Worm (Caenorhabditis elegans) whole organism, young adult: Measurements from ENCODE around the gene F23H11.5.

Source experiments
- C17E4.6 ChIP-seq: fragments of 200-800 bp; sonication (Bioruptor generic); IDR thresholded peaks from 2 replicates; pipeline ENCODE4 v1.3.6; 2022; ENCODE audit warnings: missing genetic modification reagents, missing genetic modification characterization, missing compliant biosample characterization
- F55B11.4 ChIP-seq: sonication (generic microtip); optimal IDR thresholded peaks from 2 replicates; lab custom pipeline; 2016; ENCODE audit warnings: missing compliant biosample characterization, missing genetic modification characterization, borderline replicate concordance; ENCODE audit not compliant: insufficient read depth
- K12H6.12 ChIP-seq: fragments of 200-800 bp; sonication (Bioruptor generic); optimal IDR thresholded peaks from 2 replicates; lab custom pipeline; 2018; ENCODE audit warnings: mild to moderate bottlenecking, missing genetic modification characterization, missing compliant biosample characterization
- Y53G8AR.9 ChIP-seq: fragments of 200-800 bp; sonication (Bioruptor generic); conservative IDR thresholded peaks from 2 replicates; pipeline ENCODE4 v1.3.6; 2022; ENCODE audit warnings: missing genetic modification reagents, missing genetic modification characterization, missing compliant biosample characterization
- ama-1 ChIP-seq, 3 experiments: fragments of 150-350 bp in 1 of 3; sonication (generic microtip) in 2 of 3; optimal IDR thresholded peaks; 2 replicates each; lab custom pipeline; 2014 to 2018; ENCODE audit warnings: missing biosample characterization in 2 of 3, missing genetic modification characterization in 2 of 3, missing genetic modification reagents in 2 of 3
- die-1 ChIP-seq: sonication (generic microtip); optimal IDR thresholded peaks from 2 replicates; lab custom pipeline; 2016; ENCODE audit warnings: missing genotype, mild to moderate bottlenecking, missing genetic modification characterization, missing compliant biosample characterization
- dpl-1 ChIP-seq: fragments of 150-350 bp; optimal IDR thresholded peaks from 2 replicates; lab custom pipeline; 2014; ENCODE audit warnings: missing biosample characterization, missing genetic modification reagents, missing genetic modification characterization
- efl-1 ChIP-seq: fragments of 150-350 bp; optimal IDR thresholded peaks from 2 replicates; lab custom pipeline; 2014; ENCODE audit warnings: missing biosample characterization, missing genetic modification reagents, missing genetic modification characterization
- lin-26 ChIP-seq: fragments of 200-800 bp; sonication (Bioruptor generic); IDR thresholded peaks from 2 replicates; pipeline ENCODE4 v1.3.6; 2022; ENCODE audit warnings: missing genetic modification reagents, missing genetic modification characterization, missing compliant biosample characterization
- lin-35 ChIP-seq, 3 experiments: fragments of 150-350 bp in 2 of 3; sonication (generic microtip) in 1 of 3; optimal IDR thresholded peaks; 2 replicates each; lab custom pipeline; 2014 to 2018; ENCODE audit warnings: missing biosample characterization in 3 of 3, missing genetic modification characterization in 3 of 3, missing genetic modification reagents in 3 of 3
- rpc-1 ChIP-seq, 2 experiments: fragments of 150-350 bp in 1 of 2; sonication (generic microtip) in 1 of 2; optimal IDR thresholded peaks; 2 replicates each; lab custom pipeline; 2014 to 2018; ENCODE audit warnings: missing biosample characterization in 1 of 2, missing genetic modification characterization in 1 of 2, missing genetic modification reagents in 1 of 2, missing genotype in 1 of 2
- ztf-18 ChIP-seq: sonication (generic microtip); optimal IDR thresholded peaks from 2 replicates; lab custom pipeline; 2016; ENCODE audit warnings: missing genotype, mild to moderate bottlenecking, missing genetic modification characterization, missing compliant biosample characterization

DNA sequence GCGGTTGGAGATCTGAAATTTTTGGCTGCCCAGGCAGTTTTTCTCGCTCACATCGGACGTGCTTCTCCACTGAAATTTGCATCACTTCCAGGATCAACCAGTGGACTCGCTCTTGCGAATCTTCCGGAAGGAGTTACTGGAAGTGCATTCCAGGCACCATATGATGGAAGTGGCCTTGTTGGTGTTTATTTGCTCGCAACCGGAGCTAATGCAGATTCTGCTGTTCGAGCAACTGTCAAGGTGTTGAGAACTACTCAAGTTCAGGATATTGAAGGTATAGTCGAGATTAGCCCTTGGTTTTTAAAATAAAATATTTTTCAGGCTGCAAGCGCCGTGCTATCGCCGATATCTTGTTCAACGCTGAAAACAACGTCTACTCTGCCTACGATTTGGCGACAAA, 29.6 kb downstream of the F23H11.5 start:
- TF ChIP-seq K12H6.12 (tag; lab: Kevin White, UChicago) = no peak
- no peak for TF ChIP-seq Y53G8AR.9 (GFP tag; lab: Robert Waterston, UW)
- TF ChIP-seq efl-1 (GFP tag; lab: Kevin White, UChicago) = no peak
- TF ChIP-seq ama-1 (optimal IDR thresholded peaks at IDR 0.05; lab: Kevin White, UChicago) = no peak
- TF ChIP-seq ama-1 (GFP tag; optimal IDR thresholded peaks at IDR 0.05; lab: Kevin White, UChicago) = no peak
- TF ChIP-seq C17E4.6 (GFP tag; lab: Robert Waterston, UW) = no peak
- TF ChIP-seq dpl-1 (GFP tag; lab: Kevin White, UChicago) = no peak
- no peak for TF ChIP-seq lin-26 (GFP tag; lab: Robert Waterston, UW)
- TF ChIP-seq rpc-1 (optimal IDR thresholded peaks at IDR 0.05; lab: Kevin White, UChicago) = no peak
- no peak for TF ChIP-seq rpc-1 (tag; optimal IDR thresholded peaks at IDR 0.05; lab: Kevin White, UChicago)
- no peak for TF ChIP-seq F55B11.4 (tag; lab: Kevin White, UChicago)
- no peak for TF ChIP-seq ztf-18 (tag; lab: Kevin White, UChicago)
- no peak for TF ChIP-seq lin-35 (GFP tag; optimal IDR thresholded peaks at IDR 0.05; lab: Kevin White, UChicago)
- no peak for TF ChIP-seq die-1
